Worm (Caenorhabditis elegans) whole organism, late embryonic: Measurements from ENCODE around the gene F33A8.7.

Experiments
- C08G9.2 ChIP-seq: sonication (generic microtip); optimal IDR thresholded peaks from 2 replicates; lab custom pipeline; 2016; ENCODE audit warnings: mild to moderate bottlenecking, missing genetic modification characterization, moderate library complexity, missing compliant biosample characterization
- C38D4.7 ChIP-seq: fragments of 200-800 bp; sonication (Bioruptor generic); optimal IDR thresholded peaks from 2 replicates; lab custom pipeline; 2018; ENCODE audit warnings: mild to moderate bottlenecking, missing genetic modification characterization, moderate library complexity, missing compliant biosample characterization
- F13H6.1 ChIP-seq: sonication (generic microtip); optimal IDR thresholded peaks from 2 replicates; lab custom pipeline; 2016; ENCODE audit warnings: missing genetic modification characterization, missing compliant biosample characterization
- K02D7.2 ChIP-seq: sonication (generic microtip); optimal IDR thresholded peaks from 2 replicates; lab custom pipeline; 2017; ENCODE audit warnings: mild to moderate bottlenecking, missing genetic modification characterization, missing compliant biosample characterization
- Y22D7AL.16 ChIP-seq: sonication (generic microtip); optimal IDR thresholded peaks from 2 replicates; lab custom pipeline; 2016; ENCODE audit warnings: missing genetic modification characterization, missing compliant biosample characterization
- ama-1 ChIP-seq: fragments of 150-350 bp; optimal IDR thresholded peaks from 2 replicates; lab custom pipeline; 2014
- ceh-14 ChIP-seq: sonication (generic microtip); optimal IDR thresholded peaks from 2 replicates; lab custom pipeline; 2016; ENCODE audit warnings: missing genotype, missing genetic modification characterization, missing compliant biosample characterization
- ceh-18 ChIP-seq: sonication (generic microtip); optimal IDR thresholded peaks from 2 replicates; lab custom pipeline; 2016; ENCODE audit warnings: missing genetic modification characterization, missing compliant biosample characterization
- ceh-2 ChIP-seq: sonication (generic microtip); optimal IDR thresholded peaks from 2 replicates; lab custom pipeline; 2016; ENCODE audit warnings: missing genotype, missing genetic modification characterization, missing compliant biosample characterization
- ceh-22 ChIP-seq: sonication (generic microtip); optimal IDR thresholded peaks from 2 replicates; lab custom pipeline; 2017; ENCODE audit warnings: missing biosample characterization, missing genetic modification characterization
- ceh-24 ChIP-seq: sonication (generic microtip); optimal IDR thresholded peaks from 2 replicates; lab custom pipeline; 2016; ENCODE audit warnings: mild to moderate bottlenecking, missing genetic modification characterization, missing compliant biosample characterization
- ceh-31 ChIP-seq: sonication (generic microtip); optimal IDR thresholded peaks from 2 replicates; lab custom pipeline; 2016; ENCODE audit warnings: missing genetic modification characterization, missing compliant biosample characterization
- ceh-45 ChIP-seq: fragments of 200-800 bp; sonication (Bioruptor generic); IDR thresholded peaks from 2 replicates; pipeline ENCODE4 v1.3.6; 2022; ENCODE audit warnings: missing genetic modification reagents, missing genetic modification characterization, missing compliant biosample characterization
- ceh-48 ChIP-seq: sonication (generic microtip); optimal IDR thresholded peaks from 2 replicates; lab custom pipeline; 2016; ENCODE audit warnings: missing genetic modification characterization, inconsistent platforms, missing compliant biosample characterization
- che-1 ChIP-seq: sonication (generic microtip); optimal IDR thresholded peaks from 2 replicates; lab custom pipeline; 2016; ENCODE audit warnings: mild to moderate bottlenecking, missing genetic modification characterization, missing compliant biosample characterization
- dmd-4 ChIP-seq: sonication (generic microtip); optimal IDR thresholded peaks from 2 replicates; lab custom pipeline; 2016; ENCODE audit warnings: borderline replicate concordance, missing genetic modification characterization, missing compliant biosample characterization
- dve-1 ChIP-seq: sonication (generic microtip); optimal IDR thresholded peaks from 2 replicates; lab custom pipeline; 2017; ENCODE audit warnings: antibody characterized with exemption, mild to moderate bottlenecking, missing genetic modification characterization, missing compliant biosample characterization
- elt-2 ChIP-seq: sonication (generic microtip); optimal IDR thresholded peaks from 2 replicates; lab custom pipeline; 2016; ENCODE audit warnings: missing genetic modification reagents, missing genetic modification characterization, missing compliant biosample characterization
- ets-4 ChIP-seq: sonication (generic microtip); optimal IDR thresholded peaks from 2 replicates; lab custom pipeline; 2016; ENCODE audit warnings: missing genetic modification characterization, missing compliant biosample characterization
- fax-1 ChIP-seq: sonication (generic microtip); optimal IDR thresholded peaks from 2 replicates; lab custom pipeline; 2016; ENCODE audit warnings: missing genotype, missing genetic modification characterization, missing compliant biosample characterization
- fkh-10 ChIP-seq: fragments of 150-350 bp; optimal IDR thresholded peaks from 2 replicates; lab custom pipeline; 2014; ENCODE audit warnings: missing biosample characterization, missing genetic modification reagents, missing genetic modification characterization
- fkh-6 ChIP-seq: sonication (generic microtip); optimal IDR thresholded peaks from 2 replicates; lab custom pipeline; 2016; ENCODE audit warnings: missing genetic modification characterization, missing compliant biosample characterization
- hlh-13 ChIP-seq: fragments of 200-800 bp; sonication (Bioruptor generic); optimal IDR thresholded peaks from 2 replicates; lab custom pipeline; 2018; ENCODE audit warnings: mild to moderate bottlenecking, missing genetic modification characterization, missing compliant biosample characterization
- hlh-6 ChIP-seq: sonication (generic microtip); optimal IDR thresholded peaks from 2 replicates; lab custom pipeline; 2016; ENCODE audit warnings: missing genotype, missing genetic modification characterization, missing compliant biosample characterization
- hlh-8 ChIP-seq: sonication (generic microtip); optimal IDR thresholded peaks from 2 replicates; lab custom pipeline; 2016; ENCODE audit warnings: missing genotype, missing genetic modification characterization, missing compliant biosample characterization
- lim-6 ChIP-seq: sonication (generic microtip); optimal IDR thresholded peaks from 2 replicates; lab custom pipeline; 2016; ENCODE audit warnings: missing genetic modification characterization, missing compliant biosample characterization
- madf-2 ChIP-seq: sonication (generic microtip); optimal IDR thresholded peaks from 2 replicates; lab custom pipeline; 2017; ENCODE audit warnings: missing genetic modification characterization, missing compliant biosample characterization
- nfya-1 ChIP-seq: sonication (generic microtip); optimal IDR thresholded peaks from 2 replicates; lab custom pipeline; 2017; ENCODE audit warnings: missing genetic modification characterization, mild to moderate bottlenecking, missing compliant biosample characterization, antibody characterized with exemption, moderate library complexity
- nhr-11 ChIP-seq: fragments of 150-350 bp; optimal IDR thresholded peaks from 2 replicates; lab custom pipeline; 2014; ENCODE audit warnings: missing biosample characterization, missing genetic modification characterization
- nhr-232 ChIP-seq: sonication (generic microtip); optimal IDR thresholded peaks from 2 replicates; lab custom pipeline; 2016; ENCODE audit warnings: missing genetic modification characterization, missing compliant biosample characterization
- npax-4 ChIP-seq: sonication (generic microtip); optimal IDR thresholded peaks from 2 replicates; lab custom pipeline; 2016; ENCODE audit warnings: missing genetic modification characterization, missing compliant biosample characterization
- odd-2 ChIP-seq: sonication (generic microtip); optimal IDR thresholded peaks from 2 replicates; lab custom pipeline; 2017; ENCODE audit warnings: antibody characterized with exemption, mild to moderate bottlenecking, missing genetic modification characterization, missing compliant biosample characterization
- pag-3 ChIP-seq: sonication (generic microtip); optimal IDR thresholded peaks from 2 replicates; lab custom pipeline; 2016; ENCODE audit warnings: missing compliant biosample characterization, missing genetic modification characterization, borderline replicate concordance
- pax-1 ChIP-seq: fragments of 150-350 bp; optimal IDR thresholded peaks from 2 replicates; lab custom pipeline; 2014; ENCODE audit warnings: missing biosample characterization, missing genetic modification characterization
- pha-2 ChIP-seq: sonication (generic microtip); optimal IDR thresholded peaks from 2 replicates; lab custom pipeline; 2017; ENCODE audit warnings: mild to moderate bottlenecking, missing genetic modification characterization, missing compliant biosample characterization
- pha-4 ChIP-seq: fragments of 150-350 bp; optimal IDR thresholded peaks from 2 replicates; lab custom pipeline; 2018; ENCODE audit warnings: missing biosample characterization, missing genetic modification reagents, missing genetic modification characterization
- pqm-1 ChIP-seq: sonication (generic microtip); optimal IDR thresholded peaks from 2 replicates; lab custom pipeline; 2016; ENCODE audit warnings: missing genetic modification characterization, missing compliant biosample characterization
- pros-1 ChIP-seq: fragments of 150-350 bp; optimal IDR thresholded peaks from 2 replicates; lab custom pipeline; 2014; ENCODE audit warnings: missing biosample characterization, missing genetic modification reagents, missing genetic modification characterization
- ref-2 ChIP-seq: sonication (generic microtip); optimal IDR thresholded peaks from 2 replicates; lab custom pipeline; 2016; ENCODE audit warnings: missing genetic modification characterization, missing compliant biosample characterization
- rnt-1 ChIP-seq: sonication (generic microtip); optimal IDR thresholded peaks from 2 replicates; lab custom pipeline; 2016; ENCODE audit warnings: missing genetic modification characterization, missing compliant biosample characterization
- sox-4 ChIP-seq: sonication (generic microtip); optimal IDR thresholded peaks from 2 replicates; lab custom pipeline; 2017; ENCODE audit warnings: mild to moderate bottlenecking, missing genetic modification characterization, inconsistent platforms, missing compliant biosample characterization
- tbx-2 ChIP-seq: sonication (generic microtip); optimal IDR thresholded peaks from 2 replicates; lab custom pipeline; 2016; ENCODE audit warnings: missing genetic modification characterization, missing compliant biosample characterization
- ttx-3 ChIP-seq: sonication (generic microtip); optimal IDR thresholded peaks from 2 replicates; lab custom pipeline; 2016; ENCODE audit warnings: missing genetic modification reagents, missing genetic modification characterization, missing compliant biosample characterization
- unc-42 ChIP-seq: sonication (generic microtip); optimal IDR thresholded peaks from 2 replicates; lab custom pipeline; 2016; ENCODE audit warnings: missing genotype, missing genetic modification characterization, missing compliant biosample characterization
- unc-55 ChIP-seq: sonication (generic microtip); optimal IDR thresholded peaks from 2 replicates; lab custom pipeline; 2017; ENCODE audit warnings: missing biosample characterization, missing genetic modification reagents, missing genetic modification characterization
- unc-86 ChIP-seq: sonication (generic microtip); optimal IDR thresholded peaks from 2 replicates; lab custom pipeline; 2016; ENCODE audit warnings: missing genetic modification characterization, missing compliant biosample characterization
- ztf-16 ChIP-seq: sonication (generic microtip); optimal IDR thresholded peaks from 2 replicates; lab custom pipeline; 2017; ENCODE audit warnings: missing genetic modification characterization, missing compliant biosample characterization

F33A8.7 gene

DNA sequence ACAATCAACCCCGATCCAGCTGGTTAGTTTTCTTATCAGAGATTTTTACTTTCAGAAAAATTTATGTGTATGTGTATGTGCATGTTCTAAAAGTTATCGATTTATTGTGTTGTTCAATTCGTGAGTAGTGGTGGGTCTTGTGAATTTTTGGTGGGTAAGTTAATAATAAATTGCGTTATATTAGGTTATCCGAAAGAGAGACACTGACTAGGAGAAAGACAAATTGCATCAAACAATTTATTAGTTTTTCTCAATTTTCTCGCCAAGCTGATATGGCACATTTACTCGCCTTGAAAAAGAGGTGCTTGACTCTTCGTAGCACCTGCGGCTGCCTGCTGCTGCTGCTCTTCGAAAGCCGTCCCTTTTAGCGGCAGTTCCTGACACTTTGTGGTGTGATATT is 26.4 kb downstream of the F33A8.7 start:
- TF ChIP-seq nfya-1 (no peak), ceh-31 (tag; lab: Kevin White, UChicago) (no peak), unc-42 (tag; lab: Kevin White, UChicago) (peak; percentile 90), fkh-6 (tag; lab: Kevin White, UChicago) (no peak)

ce11 chrII:10995600-10995999 is 29.9 kb downstream of the F33A8.7 start:
- no peak for TF ChIP-seq nhr-232 (tag; lab: Kevin White, UChicago)
- TF ChIP-seq pqm-1 (tag; lab: Kevin White, UChicago), result no peak
- TF ChIP-seq ets-4, result no peak
- TF ChIP-seq ref-2, result no peak
- no peak for TF ChIP-seq ttx-3 (tag; lab: Kevin White, UChicago)
- no peak for TF ChIP-seq madf-2

- no peak for TF ChIP-seq odd-2 (tag; lab: Kevin White, UChicago)
- no peak for TF ChIP-seq ceh-45
- no peak for TF ChIP-seq pha-2 (tag; lab: Kevin White, UChicago)
- TF ChIP-seq fkh-10, result no peak
- no peak for TF ChIP-seq ceh-22 (tag; lab: Kevin White, UChicago)
- TF ChIP-seq C38D4.7, result no peak
- TF ChIP-seq ceh-31 (tag; lab: Kevin White, UChicago), result no peak
- TF ChIP-seq npax-4 (tag; lab: Kevin White, UChicago), result no peak
- no peak for TF ChIP-seq unc-86 (tag; lab: Kevin White, UChicago)
- TF ChIP-seq madf-2, result no peak
- TF ChIP-seq rnt-1, result no peak
- no peak for TF ChIP-seq ets-4
- no peak for TF ChIP-seq sox-4 (tag; lab: Kevin White, UChicago)
- no peak for TF ChIP-seq pag-3 (tag; lab: Kevin White, UChicago)
- TF ChIP-seq dve-1 (tag; lab: Kevin White, UChicago), result no peak
- TF ChIP-seq K02D7.2 (tag; lab: Kevin White, UChicago), result no peak
- no peak for TF ChIP-seq dmd-4 (tag; lab: Kevin White, UChicago)
- TF ChIP-seq fkh-6 (tag; lab: Kevin White, UChicago), result no peak
Observed at ce11 chrII:10993607-10994229, 31.7 kb downstream of the F33A8.7 start.

ce11 chrII:10990592-10990991 is 34.9 kb downstream of the F33A8.7 start:
- TF ChIP-seq rnt-1, result no peak
- peak; percentile 2 for TF ChIP-seq ceh-48 (tag; lab: Kevin White, UChicago)
- no peak for TF ChIP-seq ama-1
- no peak for TF ChIP-seq ceh-2 (tag; lab: Kevin White, UChicago)
- TF ChIP-seq ceh-14 (tag; lab: Kevin White, UChicago), result peak; percentile 66
- peak; percentile 74 for TF ChIP-seq ceh-31 (tag; lab: Kevin White, UChicago)
- no peak for TF ChIP-seq fkh-10
- no peak for TF ChIP-seq hlh-13 (GFP tag; lab: Kevin White, UChicago)
- TF ChIP-seq pha-4 (tag; lab: Kevin White, UChicago), result no peak
- no peak for TF ChIP-seq Y22D7AL.16
- TF ChIP-seq hlh-6, result no peak
- TF ChIP-seq F13H6.1, result no peak
- no peak for TF ChIP-seq unc-55 (GFP tag; lab: Kevin White, UChicago)
- no peak for TF ChIP-seq C08G9.2 (tag; lab: Kevin White, UChicago)
- TF ChIP-seq tbx-2, result peak; percentile 52
- TF ChIP-seq elt-2 (tag; lab: Kevin White, UChicago), result no peak
- TF ChIP-seq pha-2 (tag; lab: Kevin White, UChicago), result no peak
- TF ChIP-seq che-1 (tag; lab: Kevin White, UChicago), result no peak
- TF ChIP-seq pax-1 (tag; lab: Kevin White, UChicago), result no peak
- TF ChIP-seq nhr-232 (tag; lab: Kevin White, UChicago), result no peak
- no peak for TF ChIP-seq dmd-4 (tag; lab: Kevin White, UChicago)
- TF ChIP-seq fax-1 (tag; lab: Kevin White, UChicago), result no peak
- TF ChIP-seq hlh-8, result no peak
- no peak for TF ChIP-seq ceh-18 (tag; lab: Kevin White, UChicago)
- TF ChIP-seq ceh-24, result no peak
- no peak for TF ChIP-seq nfya-1
- TF ChIP-seq ztf-16 (tag; lab: Kevin White, UChicago), result no peak
- TF ChIP-seq nhr-11 (tag; lab: Kevin White, UChicago), result no peak
- TF ChIP-seq pros-1 (tag; lab: Kevin White, UChicago), result no peak
- no peak for TF ChIP-seq C38D4.7
- no peak for TF ChIP-seq odd-2 (tag; lab: Kevin White, UChicago)
- no peak for TF ChIP-seq lim-6 (tag; lab: Kevin White, UChicago)
- TF ChIP-seq K02D7.2 (tag; lab: Kevin White, UChicago), result no peak
